Worm (Caenorhabditis elegans): ENCODE measurements around the gene srw-21.

Gene srw-21

ce11 chrV:15448865-15449264 is 39.0 kb upstream of the srw-21 start, which contains the start of gene T26H5.14:
TSS of gene T26H5.14 (plus strand) at chrV:15449165.
- no peak for TF ChIP-seq sea-1 (GFP tag; conservative IDR thresholded peaks at IDR 0.05)
- TF ChIP-seq tbx-11 (GFP tag; IDR thresholded peaks at IDR 0.05): no peak
- no peak for TF ChIP-seq hnd-1 (tag; optimal IDR thresholded peaks at IDR 0.05)
- no peak for TF ChIP-seq ets-7 (tag; optimal IDR thresholded peaks at IDR 0.05)
- TF ChIP-seq pes-1 (GFP tag; IDR thresholded peaks at IDR 0.05): no peak
- no peak for TF ChIP-seq ceh-13 (GFP tag; optimal IDR thresholded peaks at IDR 0.05)
- no peak for TF ChIP-seq hmbx-1 (tag; optimal IDR thresholded peaks at IDR 0.05)
- no peak for TF ChIP-seq flt-1 (GFP tag; IDR thresholded peaks at IDR 0.05)
- no peak for TF ChIP-seq hmg-4 (GFP tag; optimal IDR thresholded peaks at IDR 0.05)
- TF ChIP-seq B0310.2 (tag; optimal IDR thresholded peaks at IDR 0.05): no peak
- TF ChIP-seq ceh-36 (tag; optimal IDR thresholded peaks at IDR 0.05): no peak
- no peak for TF ChIP-seq F13C5.2 (tag; optimal IDR thresholded peaks at IDR 0.05)
- TF ChIP-seq tbx-37 (GFP tag; conservative IDR thresholded peaks at IDR 0.05): no peak
- TF ChIP-seq ama-1 (optimal IDR thresholded peaks at IDR 0.05): no peak
- no peak for TF ChIP-seq tra-4 (tag; optimal IDR thresholded peaks at IDR 0.05)
- TF ChIP-seq scrt-1 (GFP tag; IDR thresholded peaks at IDR 0.05): no peak
- no peak for TF ChIP-seq aly-1 (tag; optimal IDR thresholded peaks at IDR 0.05)

DNA sequence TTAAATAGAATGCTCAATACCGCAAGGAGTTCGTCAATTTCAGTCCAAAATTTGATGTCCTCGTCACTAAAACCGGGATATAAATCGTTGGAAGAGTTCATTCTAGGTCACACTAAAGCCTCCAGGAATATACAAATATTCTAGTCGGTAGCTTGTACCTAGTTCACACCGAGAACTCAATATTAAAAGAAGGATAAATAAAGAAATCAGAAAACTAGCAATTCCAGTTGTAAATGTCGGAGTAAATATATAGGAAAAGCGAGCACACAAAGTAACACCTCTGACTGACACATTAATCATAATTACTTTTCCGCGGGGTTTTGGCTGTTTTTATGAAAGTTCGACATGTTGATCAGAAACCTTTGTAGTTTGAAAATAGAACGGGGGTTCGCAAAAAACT is 36.4 kb upstream of the srw-21 start, which contains the start of gene srw-33:
Gene srw-33, minus strand, starts transcription at position 101 of the 400 bp plus-strand sequence.
- TF ChIP-seq aly-1 (tag; optimal IDR thresholded peaks at IDR 0.05) (no peak), ets-7 (tag; optimal IDR thresholded peaks at IDR 0.05) (no peak)

- TF ChIP-seq ama-1 (optimal IDR thresholded peaks at IDR 0.05) (no peak), tra-4 (tag; optimal IDR thresholded peaks at IDR 0.05) (no peak), B0310.2 (tag; optimal IDR thresholded peaks at IDR 0.05) (no peak), ceh-36 (tag; optimal IDR thresholded peaks at IDR 0.05) (no peak), flt-1 (GFP tag; IDR thresholded peaks at IDR 0.05) (no peak), pes-1 (GFP tag; IDR thresholded peaks at IDR 0.05) (no peak), ceh-13 (GFP tag; optimal IDR thresholded peaks at IDR 0.05) (no peak), tbx-11 (GFP tag; IDR thresholded peaks at IDR 0.05) (no peak), scrt-1 (GFP tag; IDR thresholded peaks at IDR 0.05) (no peak), sea-1 (GFP tag; conservative IDR thresholded peaks at IDR 0.05) (no peak)
Observed at ce11 chrV:15454322-15454721, 33.5 kb upstream of the srw-21 start.

ce11 chrV:15459088-15459487 is 28.8 kb upstream of the srw-21 start, which contains the start of gene str-71:
TSS of gene str-71 (minus strand) at chrV:15459188.
- TF ChIP-seq pes-1 (GFP tag; IDR thresholded peaks at IDR 0.05): no peak

DNA sequence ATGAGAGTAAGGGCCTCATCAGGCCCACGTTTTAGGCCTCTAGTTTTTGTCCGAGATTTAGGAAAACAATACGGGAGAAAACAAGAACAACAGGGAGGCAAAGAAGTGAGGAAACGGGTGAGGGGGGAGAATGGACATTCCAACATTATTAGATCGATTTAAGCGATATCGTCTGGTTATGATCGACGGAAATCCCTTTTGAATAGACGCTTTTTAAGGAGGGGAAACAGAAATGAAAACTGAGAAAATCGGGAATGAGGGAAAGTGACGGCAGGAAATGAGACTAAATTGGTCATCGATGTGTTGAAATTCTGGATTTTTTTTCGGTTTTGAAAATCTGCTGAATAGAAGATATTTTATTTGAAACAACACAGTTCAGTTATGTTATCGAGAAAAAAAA is 23.5 kb upstream of the srw-21 start, which contains the start of gene rocf-1:
Gene rocf-1, minus strand, starts transcription at position 101 of the 400 bp plus-strand sequence.
- TF ChIP-seq ceh-13 (GFP tag; optimal IDR thresholded peaks at IDR 0.05): no peak
- TF ChIP-seq B0310.2 (tag; optimal IDR thresholded peaks at IDR 0.05): no peak
- no peak for TF ChIP-seq hmg-4 (GFP tag; optimal IDR thresholded peaks at IDR 0.05)
- TF ChIP-seq tbx-11 (GFP tag; IDR thresholded peaks at IDR 0.05): no peak
- no peak for TF ChIP-seq ceh-36 (tag; optimal IDR thresholded peaks at IDR 0.05)
- no peak for TF ChIP-seq sea-1 (GFP tag; conservative IDR thresholded peaks at IDR 0.05)
- TF ChIP-seq flt-1 (GFP tag; IDR thresholded peaks at IDR 0.05): no peak
- no peak for TF ChIP-seq F13C5.2 (tag; optimal IDR thresholded peaks at IDR 0.05)
- TF ChIP-seq aly-1 (tag; optimal IDR thresholded peaks at IDR 0.05): no peak
- TF ChIP-seq hnd-1 (tag; optimal IDR thresholded peaks at IDR 0.05): no peak
- no peak for TF ChIP-seq ama-1 (optimal IDR thresholded peaks at IDR 0.05)
- no peak for TF ChIP-seq ets-7 (tag; optimal IDR thresholded peaks at IDR 0.05)
- no peak for TF ChIP-seq hmbx-1 (tag; optimal IDR thresholded peaks at IDR 0.05)
- no peak for TF ChIP-seq tra-4 (tag; optimal IDR thresholded peaks at IDR 0.05)
- no peak for TF ChIP-seq tbx-37 (GFP tag; conservative IDR thresholded peaks at IDR 0.05)
- no peak for TF ChIP-seq pes-1 (GFP tag; IDR thresholded peaks at IDR 0.05)

- TF ChIP-seq tbx-11 (GFP tag; IDR thresholded peaks at IDR 0.05) (peak; percentile 78), hmbx-1 (tag; optimal IDR thresholded peaks at IDR 0.05) (peak; percentile 65), sea-1 (GFP tag; conservative IDR thresholded peaks at IDR 0.05) (peak; percentile 86), F13C5.2 (tag; optimal IDR thresholded peaks at IDR 0.05) (peak; percentile 93), ama-1 (optimal IDR thresholded peaks at IDR 0.05) (no peak), scrt-1 (GFP tag; IDR thresholded peaks at IDR 0.05) (peak; percentile 83), aly-1 (tag; optimal IDR thresholded peaks at IDR 0.05) (peak; percentile 81), ceh-36 (tag; optimal IDR thresholded peaks at IDR 0.05) (peak; percentile 74), B0310.2 (tag; optimal IDR thresholded peaks at IDR 0.05) (peak; percentile 57), hnd-1 (tag; optimal IDR thresholded peaks at IDR 0.05) (peak; percentile 69), ceh-13 (GFP tag; optimal IDR thresholded peaks at IDR 0.05) (peak; percentile 55), tra-4 (tag; optimal IDR thresholded peaks at IDR 0.05) (peak; percentile 77), tbx-37 (GFP tag; conservative IDR thresholded peaks at IDR 0.05) (peak; percentile 72), flt-1 (GFP tag; IDR thresholded peaks at IDR 0.05) (peak; percentile 67), hmg-4 (GFP tag; optimal IDR thresholded peaks at IDR 0.05) (peak; percentile 94), ets-7 (tag; optimal IDR thresholded peaks at IDR 0.05) (peak; percentile 67), pes-1 (GFP tag; IDR thresholded peaks at IDR 0.05) (peak; percentile 86)
Observed at ce11 chrV:15465032-15465727, 22.7 kb upstream of the srw-21 start, which contains the start of gene pqn-71. TSS of gene pqn-71 (plus strand) at chrV:15465677.

ce11 chrV:15466017-15466416 is 21.8 kb upstream of the srw-21 start:
- TF ChIP-seq hmbx-1 (tag; optimal IDR thresholded peaks at IDR 0.05) (no peak), flt-1 (GFP tag; IDR thresholded peaks at IDR 0.05) (no peak), tbx-11 (GFP tag; IDR thresholded peaks at IDR 0.05) (no peak), B0310.2 (tag; optimal IDR thresholded peaks at IDR 0.05) (no peak), scrt-1 (GFP tag; IDR thresholded peaks at IDR 0.05) (no peak)

DNA sequence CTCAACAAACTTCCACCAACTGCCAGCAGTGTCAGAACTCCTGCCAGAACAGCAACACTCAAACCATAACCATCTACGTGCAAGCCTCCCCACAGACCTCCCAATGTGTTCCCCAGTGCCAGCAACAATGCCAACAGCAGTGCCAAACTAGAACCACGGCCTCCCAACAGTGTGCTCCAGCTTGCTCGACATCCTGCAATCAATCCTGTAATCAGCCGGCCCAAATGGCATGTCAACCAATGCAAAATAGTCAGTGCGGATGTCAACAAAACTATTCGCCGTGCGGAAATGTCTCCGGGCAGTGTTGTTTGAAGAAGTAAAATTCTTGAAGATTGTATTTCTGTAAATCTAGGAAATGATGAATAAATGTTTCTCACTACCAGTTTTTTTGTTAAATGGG is 21.1 kb upstream of the srw-21 start:
- TF ChIP-seq F13C5.2 (tag; optimal IDR thresholded peaks at IDR 0.05) (no peak), pes-1 (GFP tag; IDR thresholded peaks at IDR 0.05) (no peak), scrt-1 (GFP tag; IDR thresholded peaks at IDR 0.05) (no peak), B0310.2 (tag; optimal IDR thresholded peaks at IDR 0.05) (no peak), tbx-11 (GFP tag; IDR thresholded peaks at IDR 0.05) (no peak), tbx-37 (GFP tag; conservative IDR thresholded peaks at IDR 0.05) (no peak), ceh-36 (tag; optimal IDR thresholded peaks at IDR 0.05) (no peak), hnd-1 (tag; optimal IDR thresholded peaks at IDR 0.05) (no peak), tra-4 (tag; optimal IDR thresholded peaks at IDR 0.05) (no peak), ceh-13 (GFP tag; optimal IDR thresholded peaks at IDR 0.05) (no peak), flt-1 (GFP tag; IDR thresholded peaks at IDR 0.05) (no peak), ets-7 (tag; optimal IDR thresholded peaks at IDR 0.05) (no peak), aly-1 (tag; optimal IDR thresholded peaks at IDR 0.05) (no peak), hmg-4 (GFP tag; optimal IDR thresholded peaks at IDR 0.05) (no peak), sea-1 (GFP tag; conservative IDR thresholded peaks at IDR 0.05) (no peak), hmbx-1 (tag; optimal IDR thresholded peaks at IDR 0.05) (no peak), ama-1 (optimal IDR thresholded peaks at IDR 0.05) (no peak)
